Fruit fly (Drosophila melanogaster) whole organism, embryonic: ENCODE measurements around the gene sti.

Source experiments
- Aef1 ChIP-seq: fragments of 200-800 bp; sonication (Bioruptor generic); IDR thresholded peaks from 3 replicates; pipeline ENCODE4 v1.3.6; 2022; ENCODE audit warnings: missing biosample characterization, missing genetic modification characterization
- CG10543 ChIP-seq: fragments of 200-800 bp; sonication (Bioruptor generic); optimal IDR thresholded peaks from 3 replicates; lab custom pipeline; 2017; ENCODE audit warnings: missing biosample characterization, mild to moderate bottlenecking, missing genetic modification characterization, moderate library complexity
- CG1233 ChIP-seq: fragments of 200-800 bp; sonication (Bioruptor generic); optimal IDR thresholded peaks from 4 replicates; lab custom pipeline; 2018; ENCODE audit warnings: missing biosample characterization, mild to moderate bottlenecking, missing genetic modification characterization
- CG13775 ChIP-seq: fragments of 200-800 bp; sonication (Bioruptor generic); optimal IDR thresholded peaks from 3 replicates; lab custom pipeline; 2017; ENCODE audit warnings: missing biosample characterization, mild to moderate bottlenecking, missing genetic modification characterization
- CG13894 ChIP-seq: fragments of 200-800 bp; sonication (Bioruptor generic); optimal IDR thresholded peaks from 3 replicates; lab custom pipeline; 2018; ENCODE audit warnings: missing biosample characterization, mild to moderate bottlenecking, missing genetic modification characterization, moderate library complexity
- CG15514 ChIP-seq: fragments of 200-800 bp; sonication (Bioruptor generic); optimal IDR thresholded peaks from 3 replicates; lab custom pipeline; 2017; ENCODE audit warnings: missing biosample characterization, missing genetic modification characterization, mild to moderate bottlenecking, moderate library complexity, missing genetic modification reagents
- CG1647 ChIP-seq: fragments of 200-800 bp; sonication (Bioruptor generic); optimal IDR thresholded peaks from 3 replicates; lab custom pipeline; 2016; ENCODE audit warnings: missing biosample characterization, missing genetic modification characterization
- CG32532 ChIP-seq: fragments of 200-800 bp; sonication (Bioruptor generic); IDR thresholded peaks from 2 replicates; pipeline ENCODE4 v1.3.6; 2022; ENCODE audit warnings: missing biosample characterization, missing genetic modification characterization
- CG33557 ChIP-seq: fragments of 200-800 bp; sonication (Bioruptor generic); optimal IDR thresholded peaks from 2 replicates; lab custom pipeline; 2019; ENCODE audit warnings: missing biosample characterization, mild to moderate bottlenecking, missing genetic modification characterization, moderate library complexity
- CG4328 ChIP-seq: fragments of 200-800 bp; sonication (Bioruptor generic); optimal IDR thresholded peaks from 3 replicates; lab custom pipeline; 2017; ENCODE audit warnings: missing biosample characterization, missing genetic modification reagents, missing genetic modification characterization
- CG4360 ChIP-seq: fragments of 200-800 bp; sonication (Bioruptor generic); IDR thresholded peaks from 2 replicates; pipeline ENCODE4 v1.3.6; 2022; ENCODE audit warnings: missing biosample characterization, missing genetic modification characterization
- CG4730 ChIP-seq: fragments of 200-800 bp; sonication (Bioruptor generic); IDR thresholded peaks from 2 replicates; pipeline ENCODE4 v1.3.6; 2022; ENCODE audit warnings: missing biosample characterization, missing genetic modification characterization
- CG7271 ChIP-seq: fragments of 200-800 bp; sonication (Bioruptor generic); optimal IDR thresholded peaks from 2 replicates; lab custom pipeline; 2018; ENCODE audit warnings: missing biosample characterization, mild to moderate bottlenecking, missing genetic modification characterization, moderate library complexity
- CG9609 ChIP-seq: fragments of 200-800 bp; sonication (Bioruptor generic); optimal IDR thresholded peaks from 3 replicates; lab custom pipeline; 2016; ENCODE audit warnings: missing biosample characterization, missing genetic modification characterization
- D19B ChIP-seq: fragments of 200-800 bp; sonication (Bioruptor generic); optimal IDR thresholded peaks from 2 replicates; lab custom pipeline; 2017; ENCODE audit warnings: missing biosample characterization, mild to moderate bottlenecking, missing genetic modification characterization
- Dfd ChIP-seq, 2 experiments: fragments of >200 bp; optimal IDR thresholded peaks; 2 replicates each; lab custom pipeline; 2017; ENCODE audit warnings: missing biosample characterization in 2 of 2, missing genetic modification characterization in 2 of 2
- Eip74EF ChIP-seq, 2 experiments: fragments of 200-800 bp in 1 of 2; fragments of >200 bp in 1 of 2; sonication (Bioruptor generic) in 1 of 2; optimal IDR thresholded peaks; 2 replicates each; lab custom pipeline; 2017 to 2019; ENCODE audit warnings: missing biosample characterization in 2 of 2, missing genetic modification characterization in 2 of 2, mild to moderate bottlenecking in 1 of 2, moderate library complexity in 1 of 2
- Ets65A ChIP-seq: fragments of 200-800 bp; sonication (Bioruptor generic); peaks from one replicate; lab custom pipeline; 2016; ENCODE audit warnings: missing biosample characterization, missing genetic modification characterization
- HLH3B ChIP-seq: fragments of 200-800 bp; sonication (Bioruptor generic); IDR thresholded peaks from 2 replicates; pipeline ENCODE4 v1.3.6; 2022; ENCODE audit warnings: missing biosample characterization, missing genetic modification characterization
- HmgZ ChIP-seq: fragments of 200-800 bp; sonication (Bioruptor generic); optimal IDR thresholded peaks from 2 replicates; lab custom pipeline; 2018; ENCODE audit warnings: missing biosample characterization, mild to moderate bottlenecking, missing genetic modification characterization
- Hr39 ChIP-seq: fragments of >200 bp; optimal IDR thresholded peaks from 2 replicates; lab custom pipeline; 2017
- MBD-R2 ChIP-seq: fragments of 200-800 bp; sonication (Bioruptor generic); IDR thresholded peaks from 2 replicates; pipeline ENCODE4 v1.3.6; 2022; ENCODE audit warnings: missing biosample characterization, missing genetic modification characterization
- Side ChIP-seq: fragments of 200-800 bp; sonication (Bioruptor generic); optimal IDR thresholded peaks from 2 replicates; lab custom pipeline; 2016; ENCODE audit warnings: missing biosample characterization, missing genetic modification characterization
- Sin3A ChIP-seq: fragments of >200 bp; optimal IDR thresholded peaks from 2 replicates; lab custom pipeline; 2018
- Ssrp ChIP-seq: fragments of 200-800 bp; sonication (Bioruptor generic); optimal IDR thresholded peaks from 2 replicates; lab custom pipeline; 2018; ENCODE audit warnings: missing biosample characterization, mild to moderate bottlenecking, missing genetic modification characterization, moderate library complexity
- Trl ChIP-seq, 3 experiments: fragments of >200 bp in 2 of 3; fragments of 200-800 bp in 1 of 3; sonication (Bioruptor generic) in 1 of 3; optimal IDR thresholded peaks; 2 replicates in 1 of 3; 3 replicates in 2 of 3; lab custom pipeline; 2016 to 2017; ENCODE audit warnings: missing biosample characterization in 1 of 3, missing genetic modification characterization in 1 of 3
- YL-1 ChIP-seq: fragments of 200-800 bp; sonication (Bioruptor generic); optimal IDR thresholded peaks from 3 replicates; lab custom pipeline; 2017; ENCODE audit warnings: missing biosample characterization, mild to moderate bottlenecking, missing genetic modification characterization
- ara ChIP-seq: fragments of 200-800 bp; sonication (Bioruptor generic); IDR thresholded peaks from 2 replicates; pipeline ENCODE4 v1.3.6; 2022; ENCODE audit warnings: missing biosample characterization, missing genetic modification characterization
- bab2 ChIP-seq: fragments of 200-800 bp; sonication (Bioruptor generic); optimal IDR thresholded peaks from 2 replicates; lab custom pipeline; 2016; ENCODE audit warnings: missing biosample characterization, missing genetic modification characterization
- caup ChIP-seq: fragments of 200-800 bp; sonication (Bioruptor generic); optimal IDR thresholded peaks from 3 replicates; lab custom pipeline; 2017; ENCODE audit warnings: missing biosample characterization, mild to moderate bottlenecking, missing genetic modification characterization, moderate library complexity; ENCODE audit not compliant: severe bottlenecking
- cg ChIP-seq: fragments of 200-800 bp; sonication (Bioruptor generic); optimal IDR thresholded peaks from 3 replicates; lab custom pipeline; 2019; ENCODE audit warnings: missing biosample characterization, mild to moderate bottlenecking, missing genetic modification characterization, moderate library complexity
- chinmo ChIP-seq: fragments of 200-800 bp; sonication (Bioruptor generic); IDR thresholded peaks from 4 replicates; pipeline ENCODE4 v1.3.6; 2022; ENCODE audit warnings: missing biosample characterization, missing genetic modification characterization; ENCODE audit not compliant: partially characterized antibody
- crol ChIP-seq: fragments of 200-800 bp; sonication (Bioruptor generic); IDR thresholded peaks from 2 replicates; pipeline ENCODE4 v1.3.6; 2022; ENCODE audit warnings: missing biosample characterization, missing genetic modification characterization
- danr ChIP-seq: fragments of 200-800 bp; sonication (Bioruptor generic); IDR thresholded peaks from 2 replicates; pipeline ENCODE4 v1.3.6; 2022; ENCODE audit warnings: missing biosample characterization, missing genetic modification characterization
- h ChIP-seq: fragments of >200 bp; optimal IDR thresholded peaks from 2 replicates; lab custom pipeline; 2017
- hth ChIP-seq: fragments of >200 bp; optimal IDR thresholded peaks from 2 replicates; lab custom pipeline; 2017; ENCODE audit warnings: inconsistent platforms
- jumu ChIP-seq: fragments of 200-800 bp; sonication (Bioruptor generic); optimal IDR thresholded peaks from 3 replicates; lab custom pipeline; 2016; ENCODE audit warnings: missing biosample characterization, missing genetic modification characterization
- lmd ChIP-seq: fragments of 200-800 bp; sonication (Bioruptor generic); IDR thresholded peaks from 2 replicates; pipeline ENCODE4 v1.3.6; 2022; ENCODE audit warnings: missing biosample characterization, missing genetic modification characterization
- mam ChIP-seq: fragments of 200-800 bp; sonication (Bioruptor generic); optimal IDR thresholded peaks from 3 replicates; lab custom pipeline; 2016; ENCODE audit warnings: missing biosample characterization, missing genetic modification characterization
- mirr ChIP-seq: fragments of 200-800 bp; sonication (Bioruptor generic); optimal IDR thresholded peaks from 3 replicates; lab custom pipeline; 2018; ENCODE audit warnings: missing biosample characterization, mild to moderate bottlenecking, missing genetic modification characterization
- otp ChIP-seq: fragments of 200-800 bp; sonication (Bioruptor generic); IDR thresholded peaks from 3 replicates; pipeline ENCODE4, ENCODE4 v1.3.6; 2022; ENCODE audit warnings: missing biosample characterization, missing genetic modification characterization
- pita ChIP-seq: fragments of 200-800 bp; sonication (Bioruptor generic); optimal IDR thresholded peaks from 2 replicates; lab custom pipeline; 2017; ENCODE audit warnings: missing biosample characterization, mild to moderate bottlenecking, missing genetic modification characterization
- row ChIP-seq: fragments of 200-800 bp; sonication (Bioruptor generic); IDR thresholded peaks from 3 replicates; pipeline ENCODE4 v1.3.6; 2022; ENCODE audit warnings: missing biosample characterization, missing genetic modification characterization
- scrt ChIP-seq: fragments of 200-800 bp; sonication (Bioruptor generic); optimal IDR thresholded peaks from 2 replicates; lab custom pipeline; 2018; ENCODE audit warnings: missing biosample characterization, mild to moderate bottlenecking, missing genetic modification characterization, moderate library complexity
- sd ChIP-seq: fragments of 200-800 bp; sonication (Bioruptor generic); optimal IDR thresholded peaks from 3 replicates; lab custom pipeline; 2018; ENCODE audit warnings: missing biosample characterization, mild to moderate bottlenecking, missing genetic modification characterization, moderate library complexity
- slbo ChIP-seq: fragments of 200-800 bp; sonication (Bioruptor generic); IDR thresholded peaks from 2 replicates; pipeline ENCODE4 v1.3.6; 2022; ENCODE audit warnings: missing biosample characterization, missing genetic modification characterization
- sr ChIP-seq: fragments of 200-800 bp; sonication (Bioruptor generic); IDR thresholded peaks from 3 replicates; pipeline ENCODE4 v1.3.6; 2022; ENCODE audit warnings: missing biosample characterization, missing genetic modification characterization
- stc ChIP-seq: fragments of 200-800 bp; sonication (Bioruptor generic); IDR thresholded peaks from 2 replicates; pipeline ENCODE4 v1.3.6; 2022; ENCODE audit warnings: missing biosample characterization, missing genetic modification characterization
- yki ChIP-seq: fragments of >200 bp; optimal IDR thresholded peaks from 3 replicates; lab custom pipeline; 2018

The sti gene

dm6 chr3L:12514762-12515215 lies at the start of gene sti, which contains the start of gene tral (continued):
- TF ChIP-seq Ssrp (tag; lab: Kevin White, UChicago) (peak; percentile 78), HmgZ (tag; lab: Kevin White, UChicago) (peak; percentile 95), Dfd (GFP tag; optimal IDR thresholded peaks at IDR 0.05; lab: Kevin White, UChicago) (no peak), scrt (GFP tag; lab: Kevin White, UChicago) (peak; percentile 68), Aef1 (GFP tag; lab: Robert Waterston, UW) (peak; percentile 84), bab2 (GFP tag; lab: Kevin White, UChicago) (peak; percentile 96), cg (GFP tag; lab: Kevin White, UChicago) (no peak), jumu (GFP tag; lab: Kevin White, UChicago) (peak; percentile 97), row (GFP tag; lab: Robert Waterston, UW) (peak; percentile 88), D19B (GFP tag; lab: Kevin White, UChicago) (peak; percentile 76), CG33557 (peak; percentile 78), MBD-R2 (GFP tag; lab: Robert Waterston, UW) (peak; percentile 91), otp (GFP tag; lab: Robert Waterston, UW) (peak; percentile 77; the same call in 1 of the 3 replicates), Trl (optimal IDR thresholded peaks at IDR 0.05; lab: Kevin White, UChicago) (peak in 1 of 2 experiments; percentile 12), Trl (GFP tag; optimal IDR thresholded peaks at IDR 0.05; lab: Kevin White, UChicago) (peak; percentile 96), CG1647 (GFP tag; lab: Kevin White, UChicago) (peak; percentile 95), HLH3B (peak; percentile 80), stc (GFP tag; lab: Robert Waterston, UW) (peak; percentile 64), pita (GFP tag; lab: Kevin White, UChicago) (no peak), CG9609 (GFP tag; lab: Kevin White, UChicago) (peak; percentile 94), h (no peak), CG15514 (GFP tag; lab: Kevin White, UChicago) (peak; percentile 93), Sin3A (lab: Kevin White, UChicago) (peak; percentile 97), slbo (GFP tag; lab: Robert Waterston, UW) (peak; percentile 94), CG1233 (GFP tag; lab: Kevin White, UChicago) (peak; percentile 82), YL-1 (GFP tag; lab: Kevin White, UChicago) (peak; percentile 95), CG13775 (peak; percentile 92), mam (GFP tag; lab: Kevin White, UChicago) (peak; percentile 97), Eip74EF (GFP tag; optimal IDR thresholded peaks at IDR 0.05; lab: Kevin White, UChicago) (no peak), danr (peak; percentile 66; the same call in 1 of the 2 replicates), hth (lab: Kevin White, UChicago) (no peak), lmd (GFP tag; lab: Robert Waterston, UW) (peak; percentile 84), CG4730 (GFP tag; lab: Robert Waterston, UW) (peak; percentile 74), Ets65A (peak; percentile 100), CG7271 (tag; lab: Kevin White, UChicago) (peak; percentile 45)

- TF ChIP-seq mirr (GFP tag; lab: Kevin White, UChicago) (peak; percentile 37), CG13894 (tag; lab: Kevin White, UChicago) (peak; percentile 78), ara (GFP tag; lab: Robert Waterston, UW) (peak; percentile 61), CG32532 (GFP tag; lab: Robert Waterston, UW) (no peak), chinmo (GFP tag; lab: Robert Waterston, UW) (0 out of 4 replicates have a peak, but pooled peaks have one; percentile 38), Trl (optimal IDR thresholded peaks at IDR 0.05; lab: Kevin White, UChicago) (no peak), Trl (GFP tag; optimal IDR thresholded peaks at IDR 0.05; lab: Kevin White, UChicago) (no peak), yki (no peak), CG4328 (peak; percentile 37), crol (peak; percentile 8; the same call in 1 of the 2 replicates), caup (peak; percentile 47), sr (GFP tag; lab: Robert Waterston, UW) (peak; percentile 70; the same call in 2 of the 3 replicates), sd (peak; percentile 73), Hr39 (lab: Kevin White, UChicago) (peak; percentile 8), CG10543 (peak; percentile 25), CG4360 (peak; percentile 32; the same call in 1 of the 2 replicates), Side (GFP tag; lab: Kevin White, UChicago) (no peak)
- TF ChIP-seq, all 482 proteins: peak for 12
Observed at dm6 chr3L:12564284-12564683, 49.7 kb upstream of the sti start.
